Worm (Caenorhabditis elegans): ENCODE results near the gene F55C5.17.

DNA sequence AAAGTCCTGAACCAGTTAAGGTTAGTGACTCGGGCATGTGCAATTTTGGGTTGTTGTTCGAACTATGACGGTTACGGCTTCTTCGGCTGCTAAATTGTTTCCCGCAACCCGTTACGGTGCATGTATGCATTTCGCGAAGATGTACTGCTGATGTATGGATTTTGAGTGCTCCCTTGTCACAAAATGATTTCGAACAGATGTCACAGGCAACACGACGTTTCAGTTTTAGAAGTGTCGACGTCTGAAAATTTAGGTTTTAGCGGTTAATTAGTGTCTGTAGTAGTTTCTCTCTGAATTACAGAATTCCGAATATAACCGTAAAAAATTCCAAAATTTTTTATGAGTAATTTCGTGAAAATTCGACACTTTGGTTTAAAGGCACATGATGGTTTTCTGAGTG, 26.6 kb upstream of the F55C5.17 start:
- TF ChIP-seq W03F9.2 (tag; optimal IDR thresholded peaks at IDR 0.05), result no peak
- TF ChIP-seq him-1 (tag; optimal IDR thresholded peaks at IDR 0.05), result no peak
- TF ChIP-seq dao-5 (tag; optimal IDR thresholded peaks at IDR 0.05), result no peak

All from whole organism, L4/young adult.